Worm (Caenorhabditis elegans): ENCODE results near the gene srg-53.

srg-53 gene

ce11 chrV:854966-855365 lies 24.3 kb upstream of the srg-53 start, which contains the start of gene K09C6.9:
K09C6.9 (minus strand) TSS chrV:855066.
- TF ChIP-seq aly-1 (tag; optimal IDR thresholded peaks at IDR 0.05) (no peak), ama-1 (optimal IDR thresholded peaks at IDR 0.05) (no peak), flt-1 (GFP tag; IDR thresholded peaks at IDR 0.05) (no peak), tra-4 (tag; optimal IDR thresholded peaks at IDR 0.05) (no peak), sea-1 (GFP tag; conservative IDR thresholded peaks at IDR 0.05) (no peak), tbx-11 (GFP tag; IDR thresholded peaks at IDR 0.05) (no peak), scrt-1 (GFP tag; IDR thresholded peaks at IDR 0.05) (no peak), B0310.2 (tag; optimal IDR thresholded peaks at IDR 0.05) (no peak), hnd-1 (tag; optimal IDR thresholded peaks at IDR 0.05) (no peak), ceh-13 (GFP tag; optimal IDR thresholded peaks at IDR 0.05) (no peak), ceh-36 (tag; optimal IDR thresholded peaks at IDR 0.05) (no peak), pes-1 (GFP tag; IDR thresholded peaks at IDR 0.05) (no peak), F13C5.2 (tag; optimal IDR thresholded peaks at IDR 0.05) (no peak), ets-7 (tag; optimal IDR thresholded peaks at IDR 0.05) (no peak), tbx-37 (GFP tag; conservative IDR thresholded peaks at IDR 0.05) (no peak), hmbx-1 (tag; optimal IDR thresholded peaks at IDR 0.05) (no peak)

- TF ChIP-seq tbx-37 (GFP tag; conservative IDR thresholded peaks at IDR 0.05), result no peak
- no peak for TF ChIP-seq tra-4 (tag; optimal IDR thresholded peaks at IDR 0.05)
- no peak for TF ChIP-seq ets-7 (tag; optimal IDR thresholded peaks at IDR 0.05)
- TF ChIP-seq tbx-11 (GFP tag; IDR thresholded peaks at IDR 0.05), result no peak
- TF ChIP-seq flt-1 (GFP tag; IDR thresholded peaks at IDR 0.05), result no peak
Measured at ce11 chrV:856549-856948, 22.7 kb upstream of the srg-53 start, which contains the start of gene K09C6.2. K09C6.2 (plus strand) TSS chrV:856849.

- peak; percentile 62 for TF ChIP-seq pes-1 (GFP tag; IDR thresholded peaks at IDR 0.05)
- TF ChIP-seq tbx-37 (GFP tag; conservative IDR thresholded peaks at IDR 0.05), result no peak
- TF ChIP-seq tra-4 (tag; optimal IDR thresholded peaks at IDR 0.05), result no peak
- peak; percentile 44; the same call in 1 of the 2 replicates for TF ChIP-seq flt-1 (GFP tag; IDR thresholded peaks at IDR 0.05)
Measured at ce11 chrV:858841-859456, 20.3 kb upstream of the srg-53 start.

ce11 chrV:866729-867128 lies 12.5 kb upstream of the srg-53 start, which contains the start of gene T02B11.3:
T02B11.3 (minus strand) TSS chrV:866829.
- no peak for TF ChIP-seq tra-4 (tag; optimal IDR thresholded peaks at IDR 0.05)
- no peak for TF ChIP-seq F13C5.2 (tag; optimal IDR thresholded peaks at IDR 0.05)
- no peak for TF ChIP-seq sea-1 (GFP tag; conservative IDR thresholded peaks at IDR 0.05)
- no peak for TF ChIP-seq ceh-13 (GFP tag; optimal IDR thresholded peaks at IDR 0.05)
- no peak for TF ChIP-seq tbx-37 (GFP tag; conservative IDR thresholded peaks at IDR 0.05)
- TF ChIP-seq hnd-1 (tag; optimal IDR thresholded peaks at IDR 0.05), result no peak
- TF ChIP-seq aly-1 (tag; optimal IDR thresholded peaks at IDR 0.05), result no peak
- no peak for TF ChIP-seq scrt-1 (GFP tag; IDR thresholded peaks at IDR 0.05)
- TF ChIP-seq ets-7 (tag; optimal IDR thresholded peaks at IDR 0.05), result no peak
- no peak for TF ChIP-seq ceh-36 (tag; optimal IDR thresholded peaks at IDR 0.05)
- TF ChIP-seq flt-1 (GFP tag; IDR thresholded peaks at IDR 0.05), result no peak
- TF ChIP-seq hmg-4 (GFP tag; optimal IDR thresholded peaks at IDR 0.05), result no peak
- TF ChIP-seq pes-1 (GFP tag; IDR thresholded peaks at IDR 0.05), result no peak
- TF ChIP-seq B0310.2 (tag; optimal IDR thresholded peaks at IDR 0.05), result no peak
- no peak for TF ChIP-seq hmbx-1 (tag; optimal IDR thresholded peaks at IDR 0.05)
- no peak for TF ChIP-seq tbx-11 (GFP tag; IDR thresholded peaks at IDR 0.05)
- TF ChIP-seq ama-1 (optimal IDR thresholded peaks at IDR 0.05), result no peak

ce11 chrV:871029-871428 lies 8.2 kb upstream of the srg-53 start, which contains the start of gene T02B11.4:
T02B11.4 (minus strand) TSS chrV:871129.
- TF ChIP-seq sea-1 (GFP tag; conservative IDR thresholded peaks at IDR 0.05) (no peak), F13C5.2 (tag; optimal IDR thresholded peaks at IDR 0.05) (no peak), tbx-37 (GFP tag; conservative IDR thresholded peaks at IDR 0.05) (no peak), tra-4 (tag; optimal IDR thresholded peaks at IDR 0.05) (no peak), pes-1 (GFP tag; IDR thresholded peaks at IDR 0.05) (no peak), hmbx-1 (tag; optimal IDR thresholded peaks at IDR 0.05) (no peak), hmg-4 (GFP tag; optimal IDR thresholded peaks at IDR 0.05) (no peak), B0310.2 (tag; optimal IDR thresholded peaks at IDR 0.05) (no peak), scrt-1 (GFP tag; IDR thresholded peaks at IDR 0.05) (no peak), aly-1 (tag; optimal IDR thresholded peaks at IDR 0.05) (no peak), ceh-36 (tag; optimal IDR thresholded peaks at IDR 0.05) (no peak), ceh-13 (GFP tag; optimal IDR thresholded peaks at IDR 0.05) (no peak), tbx-11 (GFP tag; IDR thresholded peaks at IDR 0.05) (no peak), hnd-1 (tag; optimal IDR thresholded peaks at IDR 0.05) (no peak), flt-1 (GFP tag; IDR thresholded peaks at IDR 0.05) (no peak), ets-7 (tag; optimal IDR thresholded peaks at IDR 0.05) (no peak), ama-1 (optimal IDR thresholded peaks at IDR 0.05) (no peak)

ce11 chrV:875945-876344 lies 3.3 kb upstream of the srg-53 start, which contains the start of gene T02B11.9:
T02B11.9 (plus strand) TSS chrV:876245.
- TF ChIP-seq ets-7 (tag; optimal IDR thresholded peaks at IDR 0.05) (no peak), tra-4 (tag; optimal IDR thresholded peaks at IDR 0.05) (no peak), tbx-37 (GFP tag; conservative IDR thresholded peaks at IDR 0.05) (no peak), hmg-4 (GFP tag; optimal IDR thresholded peaks at IDR 0.05) (no peak), hmbx-1 (tag; optimal IDR thresholded peaks at IDR 0.05) (no peak), ceh-13 (GFP tag; optimal IDR thresholded peaks at IDR 0.05) (no peak), ama-1 (optimal IDR thresholded peaks at IDR 0.05) (no peak), pes-1 (GFP tag; IDR thresholded peaks at IDR 0.05) (no peak), scrt-1 (GFP tag; IDR thresholded peaks at IDR 0.05) (no peak), hnd-1 (tag; optimal IDR thresholded peaks at IDR 0.05) (no peak), flt-1 (GFP tag; IDR thresholded peaks at IDR 0.05) (no peak), ceh-36 (tag; optimal IDR thresholded peaks at IDR 0.05) (no peak), tbx-11 (GFP tag; IDR thresholded peaks at IDR 0.05) (no peak), B0310.2 (tag; optimal IDR thresholded peaks at IDR 0.05) (no peak), F13C5.2 (tag; optimal IDR thresholded peaks at IDR 0.05) (no peak)

ce11 chrV:878567-878966 lies 704 bp upstream of the srg-53 start, which contains the start of gene T02B11.8:
T02B11.8 (minus strand) TSS chrV:878667.
- TF ChIP-seq tra-4 (tag; optimal IDR thresholded peaks at IDR 0.05) (no peak), flt-1 (GFP tag; IDR thresholded peaks at IDR 0.05) (no peak), ceh-13 (GFP tag; optimal IDR thresholded peaks at IDR 0.05) (no peak), ceh-36 (tag; optimal IDR thresholded peaks at IDR 0.05) (no peak), tbx-11 (GFP tag; IDR thresholded peaks at IDR 0.05) (no peak), hnd-1 (tag; optimal IDR thresholded peaks at IDR 0.05) (no peak), tbx-37 (GFP tag; conservative IDR thresholded peaks at IDR 0.05) (no peak), aly-1 (tag; optimal IDR thresholded peaks at IDR 0.05) (no peak), scrt-1 (GFP tag; IDR thresholded peaks at IDR 0.05) (no peak), hmg-4 (GFP tag; optimal IDR thresholded peaks at IDR 0.05) (no peak), ama-1 (optimal IDR thresholded peaks at IDR 0.05) (no peak)
